Worm (Caenorhabditis elegans) whole organism, L4/young adult: ENCODE measurements around the gene F33C8.2.

Experiments
- dao-5 ChIP-seq: sonication (generic microtip); optimal IDR thresholded peaks from 2 replicates; lab custom pipeline; 2016; ENCODE audit warnings: missing genotype, missing genetic modification characterization, moderate library complexity, missing compliant biosample characterization
- him-1 ChIP-seq: sonication (generic microtip); optimal IDR thresholded peaks from 2 replicates; lab custom pipeline; 2016; ENCODE audit warnings: missing genotype, missing genetic modification reagents, missing genetic modification characterization, missing compliant biosample characterization

ce11 chrX:14744496-14744895 lies 23.3 kb downstream of the F33C8.2 start:
- TF ChIP-seq dao-5 (tag; lab: Kevin White, UChicago) (no peak), him-1 (tag; lab: Kevin White, UChicago) (no peak)
